Worm (Caenorhabditis elegans) whole organism, L2 larva: ENCODE measurements around the gene srbc-25.

Source experiments
- fos-1 ChIP-seq: fragments of 150-350 bp; optimal IDR thresholded peaks from 2 replicates; lab custom pipeline; 2014; ENCODE audit warnings: missing biosample characterization, missing genetic modification characterization
- nhr-237 ChIP-seq: fragments of 150-350 bp; optimal IDR thresholded peaks from 2 replicates; lab custom pipeline; 2014; ENCODE audit warnings: missing biosample characterization, missing genetic modification characterization
- zag-1 ChIP-seq: fragments of 150-350 bp; optimal IDR thresholded peaks from 2 replicates; lab custom pipeline; 2014; ENCODE audit warnings: missing biosample characterization, missing genetic modification characterization

ce11 chrV:17154944-17155343 lies 18.9 kb upstream of the srbc-25 start:
- TF ChIP-seq nhr-237 (tag; lab: Kevin White, UChicago) (no peak), zag-1 (no peak), fos-1 (no peak)
